Worm (Caenorhabditis elegans) whole organism, L2 larva: ENCODE measurements around the gene ZK105.1.

ENCODE experiments used
- ZK546.5 ChIP-seq: sonication (generic microtip); optimal IDR thresholded peaks from 2 replicates; lab custom pipeline; 2017; ENCODE audit warnings: missing biosample characterization, missing genetic modification characterization
- blmp-1 ChIP-seq: sonication (generic microtip); optimal IDR thresholded peaks from 2 replicates; lab custom pipeline; 2017; ENCODE audit warnings: missing genetic modification characterization, mild to moderate bottlenecking, missing compliant biosample characterization, antibody characterized with exemption, moderate library complexity; ENCODE audit not compliant: insufficient read depth
- ceh-82 ChIP-seq: fragments of 150-350 bp; optimal IDR thresholded peaks from 2 replicates; lab custom pipeline; 2014; ENCODE audit warnings: missing biosample characterization, missing genetic modification characterization
- elt-3 ChIP-seq: sonication (generic microtip); optimal IDR thresholded peaks from 2 replicates; lab custom pipeline; 2017; ENCODE audit warnings: missing biosample characterization, missing genetic modification characterization
- fos-1 ChIP-seq: fragments of 150-350 bp; optimal IDR thresholded peaks from 2 replicates; lab custom pipeline; 2014; ENCODE audit warnings: missing biosample characterization, missing genetic modification characterization
- gmeb-1 ChIP-seq: fragments of 150-350 bp; optimal IDR thresholded peaks from 2 replicates; lab custom pipeline; 2014; ENCODE audit warnings: missing biosample characterization, missing genetic modification characterization
- lin-39 ChIP-seq: fragments of 150-350 bp; optimal IDR thresholded peaks from 2 replicates; lab custom pipeline; 2014; ENCODE audit warnings: missing biosample characterization, missing genetic modification reagents, missing genetic modification characterization
- nhr-11 ChIP-seq: fragments of 150-350 bp; optimal IDR thresholded peaks from 2 replicates; lab custom pipeline; 2014; ENCODE audit warnings: missing biosample characterization, missing genetic modification characterization
- nhr-12 ChIP-seq: fragments of 150-350 bp; optimal IDR thresholded peaks from 2 replicates; lab custom pipeline; 2014; ENCODE audit warnings: missing biosample characterization, missing genetic modification characterization
- nhr-237 ChIP-seq: fragments of 150-350 bp; optimal IDR thresholded peaks from 2 replicates; lab custom pipeline; 2014; ENCODE audit warnings: missing biosample characterization, missing genetic modification characterization
- snpc-4 ChIP-seq: fragments of 150-350 bp; optimal IDR thresholded peaks from 2 replicates; lab custom pipeline; 2014; ENCODE audit warnings: missing biosample characterization, missing genetic modification characterization
- zag-1 ChIP-seq: fragments of 150-350 bp; optimal IDR thresholded peaks from 2 replicates; lab custom pipeline; 2014; ENCODE audit warnings: missing biosample characterization, missing genetic modification characterization
- ztf-11 ChIP-seq: sonication (generic microtip); optimal IDR thresholded peaks from 2 replicates; lab custom pipeline; 2017; ENCODE audit warnings: missing biosample characterization, missing genetic modification characterization

ce11 chrV:7745386-7745785 is 31.6 kb downstream of the ZK105.1 start:
- TF ChIP-seq nhr-11 (no peak), nhr-237 (tag; lab: Kevin White, UChicago) (no peak), ZK546.5 (tag; lab: Kevin White, UChicago) (no peak), nhr-12 (no peak), zag-1 (tag; lab: Kevin White, UChicago) (no peak), ztf-11 (no peak), snpc-4 (tag; lab: Kevin White, UChicago) (no peak), gmeb-1 (no peak), lin-39 (no peak), elt-3 (tag; lab: Kevin White, UChicago) (no peak), blmp-1 (no peak), fos-1 (tag; lab: Kevin White, UChicago) (no peak), ceh-82 (tag; lab: Kevin White, UChicago) (no peak)
